Worm (Caenorhabditis elegans) whole organism, young adult: Measurements from ENCODE around the gene F25H9.7.

ENCODE experiments used
- B0261.1 ChIP-seq: sonication (generic microtip); optimal IDR thresholded peaks from 2 replicates; lab custom pipeline; 2016; ENCODE audit warnings: mild to moderate bottlenecking, missing genetic modification characterization, moderate library complexity, missing compliant biosample characterization
- F22D6.2 ChIP-seq: sonication (generic microtip); optimal IDR thresholded peaks from 2 replicates; lab custom pipeline; 2016; ENCODE audit warnings: mild to moderate bottlenecking, missing genetic modification characterization, missing compliant biosample characterization
- F23B12.7 ChIP-seq: sonication (generic microtip); optimal IDR thresholded peaks from 2 replicates; lab custom pipeline; 2017; ENCODE audit warnings: missing genetic modification characterization, mild to moderate bottlenecking, missing compliant biosample characterization, antibody characterized with exemption, moderate library complexity; ENCODE audit not compliant: insufficient read depth
- F33H1.4 ChIP-seq: fragments of 200-800 bp; sonication (Bioruptor generic); IDR thresholded peaks from 2 replicates; pipeline ENCODE4 v1.3.6; 2022; ENCODE audit warnings: missing genetic modification reagents, missing genetic modification characterization, missing compliant biosample characterization
- F49E8.2 ChIP-seq: sonication (generic microtip); optimal IDR thresholded peaks from 3 replicates; lab custom pipeline; 2017; ENCODE audit warnings: missing genetic modification characterization, mild to moderate bottlenecking, missing compliant biosample characterization, antibody characterized with exemption, moderate library complexity; ENCODE audit not compliant: insufficient read depth
- F52B5.7 ChIP-seq: sonication (generic microtip); optimal IDR thresholded peaks from 2 replicates; lab custom pipeline; 2016; ENCODE audit warnings: mild to moderate bottlenecking, missing genetic modification characterization, missing compliant biosample characterization
- F55B11.4 ChIP-seq: sonication (generic microtip); optimal IDR thresholded peaks from 2 replicates; lab custom pipeline; 2016; ENCODE audit warnings: missing compliant biosample characterization, missing genetic modification characterization, borderline replicate concordance; ENCODE audit not compliant: insufficient read depth
- F57C9.4 ChIP-seq: sonication (generic microtip); optimal IDR thresholded peaks from 2 replicates; lab custom pipeline; 2017; ENCODE audit warnings: mild to moderate bottlenecking, missing genetic modification characterization, missing compliant biosample characterization
- K12H6.12 ChIP-seq: fragments of 200-800 bp; sonication (Bioruptor generic); optimal IDR thresholded peaks from 2 replicates; lab custom pipeline; 2018; ENCODE audit warnings: mild to moderate bottlenecking, missing genetic modification characterization, missing compliant biosample characterization
- Y53F4B.3 ChIP-seq: fragments of 200-800 bp; sonication (Bioruptor generic); IDR thresholded peaks from 2 replicates; pipeline ENCODE4 v1.3.6; 2022; ENCODE audit warnings: missing genetic modification reagents, missing genetic modification characterization, missing compliant biosample characterization
- Y56A3A.18 ChIP-seq: fragments of 200-800 bp; sonication (Bioruptor generic); IDR thresholded peaks from 2 replicates; pipeline ENCODE4 v1.3.6; 2022; ENCODE audit warnings: missing genetic modification reagents, missing genetic modification characterization, missing compliant biosample characterization
- Y67H2A.10 ChIP-seq: fragments of 200-800 bp; sonication (Bioruptor generic); conservative IDR thresholded peaks from 2 replicates; pipeline ENCODE4 v1.3.6; 2022; ENCODE audit warnings: missing genetic modification reagents, missing genetic modification characterization, missing compliant biosample characterization
- Y95B8A.8 ChIP-seq: fragments of 200-800 bp; sonication (Bioruptor generic); IDR thresholded peaks from 2 replicates; pipeline ENCODE4 v1.3.6; 2022; ENCODE audit warnings: missing genetic modification reagents, missing genetic modification characterization, missing compliant biosample characterization
- ZK185.1 ChIP-seq: sonication (generic microtip); optimal IDR thresholded peaks from 2 replicates; lab custom pipeline; 2016; ENCODE audit warnings: mild to moderate bottlenecking, missing genetic modification characterization, missing compliant biosample characterization; ENCODE audit not compliant: poor library complexity, severe bottlenecking
- aptf-3 ChIP-seq: fragments of 200-800 bp; sonication (Bioruptor generic); IDR thresholded peaks from 2 replicates; pipeline ENCODE4 v1.3.6; 2022; ENCODE audit warnings: missing genetic modification characterization, missing compliant biosample characterization
- atf-7 ChIP-seq: sonication (generic microtip); optimal IDR thresholded peaks from 2 replicates; lab custom pipeline; 2017; ENCODE audit warnings: mild to moderate bottlenecking, missing genetic modification characterization, missing compliant biosample characterization
- cebp-1 ChIP-seq, 2 experiments: fragments of 200-800 bp in 1 of 2; sonication (Bioruptor generic) in 1 of 2; sonication (generic microtip) in 1 of 2; IDR thresholded peaks in 1 of 2; optimal IDR thresholded peaks in 1 of 2; 2 replicates each; pipeline versions ENCODE4 v1.3.6 to Lab custom; 2017 to 2022; ENCODE audit warnings: missing compliant biosample characterization in 2 of 2, missing genetic modification characterization in 2 of 2, mild to moderate bottlenecking in 1 of 2, missing genetic modification reagents in 1 of 2, moderate library complexity in 1 of 2
- ceh-27 ChIP-seq: fragments of 200-800 bp; sonication (Bioruptor generic); optimal IDR thresholded peaks from 2 replicates; lab custom pipeline; 2018; ENCODE audit warnings: mild to moderate bottlenecking, missing genetic modification characterization, moderate library complexity, missing compliant biosample characterization
- ceh-91 ChIP-seq: fragments of 200-800 bp; sonication (Bioruptor generic); IDR thresholded peaks from 2 replicates; pipeline ENCODE4 v1.3.6; 2022; ENCODE audit warnings: missing genetic modification reagents, missing genetic modification characterization, missing compliant biosample characterization
- chd-7 ChIP-seq: sonication (generic microtip); optimal IDR thresholded peaks from 2 replicates; lab custom pipeline; 2016; ENCODE audit warnings: mild to moderate bottlenecking, missing genetic modification characterization, moderate library complexity, missing compliant biosample characterization
- dox-1 ChIP-seq: fragments of 200-800 bp; sonication (Bioruptor generic); IDR thresholded peaks from 2 replicates; pipeline ENCODE4 v1.3.6; 2022; ENCODE audit warnings: missing genetic modification reagents, missing genetic modification characterization, missing compliant biosample characterization
- dpl-1 ChIP-seq: fragments of 150-350 bp; optimal IDR thresholded peaks from 2 replicates; lab custom pipeline; 2014; ENCODE audit warnings: missing biosample characterization, missing genetic modification reagents, missing genetic modification characterization
- egl-18 ChIP-seq: fragments of 200-800 bp; sonication (Bioruptor generic); IDR thresholded peaks from 2 replicates; pipeline ENCODE4 v1.3.6; 2022; ENCODE audit warnings: missing genetic modification reagents, missing genetic modification characterization, missing compliant biosample characterization
- egrh-3 ChIP-seq: fragments of 200-800 bp; sonication (Bioruptor generic); IDR thresholded peaks from 2 replicates; pipeline ENCODE4 v1.3.6; 2022; ENCODE audit warnings: missing genetic modification reagents, missing genetic modification characterization, missing compliant biosample characterization
- hrde-1 ChIP-seq: sonication (generic microtip); optimal IDR thresholded peaks from 2 replicates; lab custom pipeline; 2016; ENCODE audit warnings: missing genetic modification characterization, mild to moderate bottlenecking, missing compliant biosample characterization, moderate library complexity, missing genotype, missing genetic modification reagents, borderline replicate concordance
- let-526 ChIP-seq: fragments of 200-800 bp; sonication (Bioruptor generic); IDR thresholded peaks from 2 replicates; pipeline ENCODE4 v1.3.6; 2022; ENCODE audit warnings: missing genetic modification reagents, missing genetic modification characterization, missing compliant biosample characterization
- lin-26 ChIP-seq: fragments of 200-800 bp; sonication (Bioruptor generic); IDR thresholded peaks from 2 replicates; pipeline ENCODE4 v1.3.6; 2022; ENCODE audit warnings: missing genetic modification reagents, missing genetic modification characterization, missing compliant biosample characterization
- lin-40 ChIP-seq: sonication (generic microtip); optimal IDR thresholded peaks from 2 replicates; lab custom pipeline; 2016; ENCODE audit warnings: missing genetic modification characterization, mild to moderate bottlenecking, missing compliant biosample characterization, missing genotype, missing genetic modification reagents
- lin-54 ChIP-seq: fragments of 200-800 bp; sonication (Bioruptor generic); optimal IDR thresholded peaks from 2 replicates; lab custom pipeline; 2018; ENCODE audit warnings: mild to moderate bottlenecking, missing genetic modification characterization, missing compliant biosample characterization
- madf-6 ChIP-seq: fragments of 200-800 bp; sonication (Bioruptor generic); IDR thresholded peaks from 2 replicates; pipeline ENCODE4 v1.3.6; 2022; ENCODE audit warnings: missing genetic modification reagents, missing genetic modification characterization, missing compliant biosample characterization
- madf-8 ChIP-seq: fragments of 200-800 bp; sonication (Bioruptor generic); conservative IDR thresholded peaks from 2 replicates; pipeline ENCODE4 v1.3.6; 2022; ENCODE audit warnings: missing genetic modification reagents, missing genetic modification characterization, missing compliant biosample characterization
- mes-4 ChIP-seq: sonication (generic microtip); optimal IDR thresholded peaks from 2 replicates; lab custom pipeline; 2016; ENCODE audit warnings: missing genotype, missing genetic modification characterization, missing compliant biosample characterization
- mxl-1 ChIP-seq: sonication (generic microtip); optimal IDR thresholded peaks from 2 replicates; lab custom pipeline; 2016; ENCODE audit warnings: missing genetic modification characterization, missing compliant biosample characterization
- nfya-1 ChIP-seq: sonication (generic microtip); optimal IDR thresholded peaks from 2 replicates; lab custom pipeline; 2017; ENCODE audit warnings: antibody characterized with exemption, missing compliant biosample characterization, missing genetic modification characterization, borderline replicate concordance; ENCODE audit not compliant: insufficient read depth
- nfyb-1 ChIP-seq: fragments of 200-800 bp; sonication (Bioruptor generic); IDR thresholded peaks from 2 replicates; pipeline ENCODE4 v1.3.6; 2022; ENCODE audit warnings: missing genetic modification reagents, missing genetic modification characterization, missing compliant biosample characterization
- nhr-27 ChIP-seq: fragments of 200-800 bp; sonication (Bioruptor generic); optimal IDR thresholded peaks from 2 replicates; lab custom pipeline; 2018; ENCODE audit warnings: mild to moderate bottlenecking, missing genetic modification characterization, moderate library complexity, missing compliant biosample characterization
- nhr-90 ChIP-seq: sonication (generic microtip); optimal IDR thresholded peaks from 2 replicates; lab custom pipeline; 2016; ENCODE audit warnings: missing genotype, mild to moderate bottlenecking, missing genetic modification characterization, missing compliant biosample characterization
- repo-1 ChIP-seq: sonication (generic microtip); optimal IDR thresholded peaks from 2 replicates; lab custom pipeline; 2017; ENCODE audit warnings: mild to moderate bottlenecking, missing genetic modification characterization, missing compliant biosample characterization
- rpc-1 ChIP-seq, 2 experiments: fragments of 150-350 bp in 1 of 2; sonication (generic microtip) in 1 of 2; optimal IDR thresholded peaks; 2 replicates each; lab custom pipeline; 2014 to 2018; ENCODE audit warnings: missing biosample characterization in 1 of 2, missing genetic modification characterization in 1 of 2, missing genetic modification reagents in 1 of 2, missing genotype in 1 of 2
- somi-1 ChIP-seq: fragments of 200-800 bp; sonication (Bioruptor generic); optimal IDR thresholded peaks from 2 replicates; lab custom pipeline; 2018; ENCODE audit warnings: mild to moderate bottlenecking, missing genetic modification characterization, missing compliant biosample characterization
- tlf-1 ChIP-seq: fragments of 200-800 bp; sonication (Bioruptor generic); optimal IDR thresholded peaks from 2 replicates; lab custom pipeline; 2018; ENCODE audit warnings: mild to moderate bottlenecking, missing genetic modification characterization, missing compliant biosample characterization
- unc-130 ChIP-seq: sonication (generic microtip); optimal IDR thresholded peaks from 2 replicates; lab custom pipeline; 2016; ENCODE audit warnings: missing genetic modification reagents, missing genetic modification characterization, missing compliant biosample characterization
- unc-62 ChIP-seq: fragments of 150-350 bp; optimal IDR thresholded peaks from 2 replicates; lab custom pipeline; 2014; ENCODE audit warnings: missing biosample characterization, missing genetic modification reagents, missing genetic modification characterization
- ztf-18 ChIP-seq: sonication (generic microtip); optimal IDR thresholded peaks from 2 replicates; lab custom pipeline; 2016; ENCODE audit warnings: missing genotype, mild to moderate bottlenecking, missing genetic modification characterization, missing compliant biosample characterization
- ztf-25 ChIP-seq: fragments of 200-800 bp; sonication (Bioruptor generic); IDR thresholded peaks from 2 replicates; pipeline ENCODE4 v1.3.6; 2022; ENCODE audit warnings: missing genetic modification reagents, missing genetic modification characterization, missing compliant biosample characterization
- ztf-6 ChIP-seq: fragments of 200-800 bp; sonication (Bioruptor generic); IDR thresholded peaks from 2 replicates; pipeline ENCODE4 v1.3.6; 2022; ENCODE audit warnings: missing genetic modification reagents, missing genetic modification characterization, missing compliant biosample characterization

F25H9.7 gene

ce11 chrV:13459323-13459722 lies 8.9 kb upstream of the F25H9.7 start, which contains the start of gene bath-39:
Gene bath-39, plus strand, starts transcription at chrV:13459459.
- TF ChIP-seq let-526 (GFP tag; lab: Robert Waterston, UW) (no peak), ceh-27 (GFP tag; lab: Kevin White, UChicago) (no peak), nfya-1 (no peak), lin-54 (GFP tag; lab: Kevin White, UChicago) (no peak), rpc-1 (optimal IDR thresholded peaks at IDR 0.05; lab: Kevin White, UChicago) (no peak), rpc-1 (tag; optimal IDR thresholded peaks at IDR 0.05; lab: Kevin White, UChicago) (no peak), B0261.1 (tag; lab: Kevin White, UChicago) (no peak), Y56A3A.18 (GFP tag; lab: Robert Waterston, UW) (no peak), dpl-1 (GFP tag; lab: Kevin White, UChicago) (no peak), F52B5.7 (tag; lab: Kevin White, UChicago) (no peak), Y53F4B.3 (GFP tag; lab: Robert Waterston, UW) (no peak)

ce11 chrV:13462974-13463373 lies 5.2 kb upstream of the F25H9.7 start, which contains the start of gene frm-10:
Gene frm-10, plus strand, starts transcription at chrV:13463207.
- TF ChIP-seq rpc-1 (optimal IDR thresholded peaks at IDR 0.05; lab: Kevin White, UChicago), result no peak
- TF ChIP-seq rpc-1 (tag; optimal IDR thresholded peaks at IDR 0.05; lab: Kevin White, UChicago), result no peak
- TF ChIP-seq nhr-27 (tag; lab: Kevin White, UChicago), result no peak
- no peak for TF ChIP-seq F57C9.4 (tag; lab: Kevin White, UChicago)
- no peak for TF ChIP-seq let-526 (GFP tag; lab: Robert Waterston, UW)
- TF ChIP-seq hrde-1 (tag; lab: Kevin White, UChicago), result no peak
- TF ChIP-seq dox-1 (GFP tag; lab: Robert Waterston, UW), result peak; percentile 84; the same call in 1 of the 2 replicates
- no peak for TF ChIP-seq Y95B8A.8 (GFP tag; lab: Robert Waterston, UW)
- no peak for TF ChIP-seq aptf-3 (GFP tag; lab: Robert Waterston, UW)
- peak; percentile 39 for TF ChIP-seq ztf-18 (tag; lab: Kevin White, UChicago)
- TF ChIP-seq unc-62 (GFP tag; lab: Kevin White, UChicago), result peak; percentile 54
- TF ChIP-seq somi-1, result no peak
- no peak for TF ChIP-seq madf-6 (GFP tag; lab: Robert Waterston, UW)
- no peak for TF ChIP-seq F55B11.4
- TF ChIP-seq cebp-1 (GFP tag; IDR thresholded peaks at IDR 0.05; lab: Robert Waterston, UW), result peak; percentile 99
- peak; percentile 100 for TF ChIP-seq cebp-1 (tag; optimal IDR thresholded peaks at IDR 0.05; lab: Kevin White, UChicago)
- TF ChIP-seq madf-8 (GFP tag; lab: Robert Waterston, UW), result no peak
- peak; percentile 69 for TF ChIP-seq lin-40 (tag; lab: Kevin White, UChicago)
- no peak for TF ChIP-seq egrh-3 (GFP tag; lab: Robert Waterston, UW)
- no peak for TF ChIP-seq F22D6.2 (tag; lab: Kevin White, UChicago)
- TF ChIP-seq ZK185.1 (tag; lab: Kevin White, UChicago), result peak; percentile 54
- TF ChIP-seq nfyb-1, result peak; percentile 74; the same call in 1 of the 2 replicates
- TF ChIP-seq ceh-91 (GFP tag; lab: Robert Waterston, UW), result no peak
- TF ChIP-seq unc-130, result no peak
- no peak for TF ChIP-seq chd-7 (tag; lab: Kevin White, UChicago)
- peak; percentile 45 for TF ChIP-seq nhr-90
- no peak for TF ChIP-seq F23B12.7 (tag; lab: Kevin White, UChicago)
- TF ChIP-seq lin-26 (GFP tag; lab: Robert Waterston, UW), result no peak
- TF ChIP-seq egl-18, result no peak
- no peak for TF ChIP-seq ztf-6 (GFP tag; lab: Robert Waterston, UW)
- TF ChIP-seq mes-4 (tag; lab: Kevin White, UChicago), result no peak
- no peak for TF ChIP-seq tlf-1
- TF ChIP-seq Y67H2A.10 (GFP tag; lab: Robert Waterston, UW), result no peak
- no peak for TF ChIP-seq repo-1
- TF ChIP-seq F49E8.2, result no peak
- TF ChIP-seq atf-7 (tag; lab: Kevin White, UChicago), result peak; percentile 84
- no peak for TF ChIP-seq K12H6.12
- no peak for TF ChIP-seq mxl-1 (tag; lab: Kevin White, UChicago)
- no peak for TF ChIP-seq ztf-25
- TF ChIP-seq F33H1.4, result no peak
